Comparison of ENCODE assay signal across 1 fruit fly cellular context in genomic region chr3L:4698032-4698431, dm6.
TF ChIP-seq lines count a peak whose summit lies in the region.

No protein-coding gene starts in this region.

TF ChIP-seq in whole organism, embryonic, 481 proteins besides CTCF, POLR2A, EP300 and RAD21 (continued from another document and continues in another):
- TF ChIP-seq CG6254 (GFP tag; optimal IDR thresholded peaks at IDR 0.05; lab: Kevin White, UChicago), result peak; percentile 70
- peak; percentile 76 for TF ChIP-seq CG2712 (tag; optimal IDR thresholded peaks at IDR 0.05; lab: Kevin White, UChicago)
- TF ChIP-seq p53 (GFP tag; optimal IDR thresholded peaks at IDR 0.05; lab: Kevin White, UChicago), result no peak
- peak; percentile 87 for TF ChIP-seq sob (GFP tag; IDR thresholded peaks at IDR 0.05; lab: Robert Waterston, UW)
- no peak for TF ChIP-seq pzg (GFP tag; optimal IDR thresholded peaks at IDR 0.05; lab: Kevin White, UChicago)
- TF ChIP-seq CG17359 (tag; optimal IDR thresholded peaks at IDR 0.05; lab: Kevin White, UChicago), result peak; percentile 86
- no peak for TF ChIP-seq vnd (GFP tag; IDR thresholded peaks at IDR 0.05; lab: Robert Waterston, UW; ENCODE audit: partially characterized antibody)
- no peak for TF ChIP-seq TFAM (GFP tag; optimal IDR thresholded peaks at IDR 0.05; lab: Kevin White, UChicago)
- peak; percentile 59 for TF ChIP-seq Vsx1 (GFP tag; optimal IDR thresholded peaks at IDR 0.05; lab: Kevin White, UChicago)
- no peak for TF ChIP-seq prd (optimal IDR thresholded peaks at IDR 0.05; lab: Kevin White, UChicago)
- peak; percentile 88 for TF ChIP-seq prd (GFP tag; IDR thresholded peaks at IDR 0.05; lab: Robert Waterston, UW)
- peak; percentile 25 for TF ChIP-seq zf30C (GFP tag; optimal IDR thresholded peaks at IDR 0.05; lab: Kevin White, UChicago)
- peak; percentile 74 for TF ChIP-seq CG11696 (GFP tag; IDR thresholded peaks at IDR 0.05; lab: Robert Waterston, UW)
- TF ChIP-seq ranshi (GFP tag; IDR thresholded peaks at IDR 0.05; lab: Robert Waterston, UW), result peak; percentile 88
- no peak for TF ChIP-seq HLHmδ (GFP tag; optimal IDR thresholded peaks at IDR 0.05; lab: Kevin White, UChicago)
- TF ChIP-seq MTF-1 (GFP tag; optimal IDR thresholded peaks at IDR 0.05; lab: Kevin White, UChicago; ENCODE audit: borderline replicate concordance), result peak; percentile 72
- peak; percentile 4 for TF ChIP-seq schlank (tag; optimal IDR thresholded peaks at IDR 0.05; lab: Kevin White, UChicago)
- peak; percentile 82 for TF ChIP-seq CG17385 (GFP tag; optimal IDR thresholded peaks at IDR 0.05; lab: Kevin White, UChicago)
- TF ChIP-seq CG1233 (GFP tag; optimal IDR thresholded peaks at IDR 0.05; lab: Kevin White, UChicago), result peak; percentile 67
- peak; percentile 50 for TF ChIP-seq CG2875 (GFP tag; optimal IDR thresholded peaks at IDR 0.05; lab: Kevin White, UChicago)
- no peak for TF ChIP-seq fru (optimal IDR thresholded peaks at IDR 0.05; lab: Kevin White, UChicago)
- no peak for TF ChIP-seq GATAe (GFP tag; conservative IDR thresholded peaks at IDR 0.05; lab: Robert Waterston, UW)
- TF ChIP-seq knrl (GFP tag; IDR thresholded peaks at IDR 0.05; lab: Robert Waterston, UW; ENCODE audit: partially characterized antibody), result no peak
- peak; percentile 10 for TF ChIP-seq CG17186 (GFP tag; optimal IDR thresholded peaks at IDR 0.05; lab: Kevin White, UChicago)
- TF ChIP-seq mam (GFP tag; optimal IDR thresholded peaks at IDR 0.05; lab: Kevin White, UChicago), result peak; percentile 61
- peak; percentile 48 for TF ChIP-seq slou (GFP tag; optimal IDR thresholded peaks at IDR 0.05; lab: Kevin White, UChicago)
- TF ChIP-seq CG13894 (tag; optimal IDR thresholded peaks at IDR 0.05; lab: Kevin White, UChicago), result peak; percentile 52
- peak; percentile 87 for TF ChIP-seq NfI (GFP tag; optimal IDR thresholded peaks at IDR 0.05; lab: Kevin White, UChicago)
- peak; percentile 62 for TF ChIP-seq org-1 (GFP tag; optimal IDR thresholded peaks at IDR 0.05; lab: Kevin White, UChicago)
- peak; percentile 83 to 85 for TF ChIP-seq Pdp1 (GFP tag; optimal IDR thresholded peaks at IDR 0.05; lab: Kevin White, UChicago)
- peak; percentile 72 for TF ChIP-seq D19A (tag; optimal IDR thresholded peaks at IDR 0.05; lab: Kevin White, UChicago)
- peak; percentile 47 for TF ChIP-seq CG4282 (GFP tag; optimal IDR thresholded peaks at IDR 0.05; lab: Kevin White, UChicago)
- TF ChIP-seq ind (GFP tag; optimal IDR thresholded peaks at IDR 0.05; lab: Kevin White, UChicago), result peak; percentile 88
- TF ChIP-seq gro (GFP tag; optimal IDR thresholded peaks at IDR 0.05; lab: Kevin White, UChicago), result peak; percentile 86
- TF ChIP-seq Atf6 (GFP tag; IDR thresholded peaks at IDR 0.05; lab: Robert Waterston, UW), result peak; percentile 87
- TF ChIP-seq grn (GFP tag; optimal IDR thresholded peaks at IDR 0.05; lab: Kevin White, UChicago), result no peak
- TF ChIP-seq PHDP (tag; optimal IDR thresholded peaks at IDR 0.05; lab: Kevin White, UChicago), result peak; percentile 83
- TF ChIP-seq CG15073 (GFP tag; optimal IDR thresholded peaks at IDR 0.05; lab: Kevin White, UChicago), result no peak
- TF ChIP-seq inv (GFP tag; IDR thresholded peaks at IDR 0.05; lab: Robert Waterston, UW; ENCODE audit: partially characterized antibody), result no peak
- 0 out of 2 replicates have a peak, but pooled peaks have one; percentile 38 for TF ChIP-seq CG4404 (GFP tag; IDR thresholded peaks at IDR 0.05; lab: Robert Waterston, UW)
- peak; percentile 53 for TF ChIP-seq NK7.1 (GFP tag; optimal IDR thresholded peaks at IDR 0.05; lab: Kevin White, UChicago)
- no peak for TF ChIP-seq CG7745 (tag; optimal IDR thresholded peaks at IDR 0.05; lab: Kevin White, UChicago)
- TF ChIP-seq otp (GFP tag; IDR thresholded peaks at IDR 0.05; lab: Robert Waterston, UW), result peak; percentile 86
- TF ChIP-seq Fer1 (GFP tag; optimal IDR thresholded peaks at IDR 0.05; lab: Kevin White, UChicago), result peak; percentile 82
- TF ChIP-seq ash1 (GFP tag; optimal IDR thresholded peaks at IDR 0.05; lab: Kevin White, UChicago), result no peak
- TF ChIP-seq nom (GFP tag; optimal IDR thresholded peaks at IDR 0.05; lab: Kevin White, UChicago), result peak; percentile 46
- TF ChIP-seq HmgZ (tag; optimal IDR thresholded peaks at IDR 0.05; lab: Kevin White, UChicago), result peak; percentile 76
- TF ChIP-seq CG6854 (GFP tag; optimal IDR thresholded peaks at IDR 0.05; lab: Kevin White, UChicago), result peak; percentile 65
- peak; percentile 82 for TF ChIP-seq CHES-1-like (GFP tag; optimal IDR thresholded peaks at IDR 0.05; lab: Kevin White, UChicago)
- TF ChIP-seq pan (optimal IDR thresholded peaks at IDR 0.05; lab: Kevin White, UChicago), result no peak
- peak in 1 of 2 experiments; percentile 87 for TF ChIP-seq pan (GFP tag; optimal IDR thresholded peaks at IDR 0.05 in 1 of 2, IDR thresholded peaks at IDR 0.05 in 1 of 2)
- TF ChIP-seq CG13424 (tag; optimal IDR thresholded peaks at IDR 0.05; lab: Kevin White, UChicago), result peak; percentile 88
- peak; percentile 33 for TF ChIP-seq Lhr (GFP tag; optimal IDR thresholded peaks at IDR 0.05; lab: Kevin White, UChicago)
- no peak for TF ChIP-seq Doc2 (GFP tag; IDR thresholded peaks at IDR 0.05; lab: Robert Waterston, UW)
- peak; percentile 74 for TF ChIP-seq CG4854 (GFP tag; optimal IDR thresholded peaks at IDR 0.05; lab: Kevin White, UChicago)
- TF ChIP-seq Ptx1 (GFP tag; IDR thresholded peaks at IDR 0.05; lab: Robert Waterston, UW), result peak; percentile 84
- peak; percentile 59 for TF ChIP-seq pb (GFP tag; optimal IDR thresholded peaks at IDR 0.05; lab: Kevin White, UChicago)
- TF ChIP-seq ham (GFP tag; IDR thresholded peaks at IDR 0.05; lab: Robert Waterston, UW), result no peak
- peak; percentile 70 for TF ChIP-seq CG17802 (tag; optimal IDR thresholded peaks at IDR 0.05; lab: Kevin White, UChicago)
- TF ChIP-seq trem (tag; optimal IDR thresholded peaks at IDR 0.05; lab: Kevin White, UChicago), result peak; percentile 52
- TF ChIP-seq CG10431 (GFP tag; optimal IDR thresholded peaks at IDR 0.05; lab: Kevin White, UChicago), result peak; percentile 49
- peak; percentile 81 for TF ChIP-seq Awh (GFP tag; IDR thresholded peaks at IDR 0.05; lab: Robert Waterston, UW)
- TF ChIP-seq seq (GFP tag; IDR thresholded peaks at IDR 0.05; lab: Robert Waterston, UW), result peak; percentile 89
- no peak for TF ChIP-seq gfzf (GFP tag; optimal IDR thresholded peaks at IDR 0.05; lab: Kevin White, UChicago)
- peak; percentile 71 for TF ChIP-seq pum (GFP tag; optimal IDR thresholded peaks at IDR 0.05; lab: Kevin White, UChicago)
- peak; percentile 85 for TF ChIP-seq lmd (GFP tag; IDR thresholded peaks at IDR 0.05; lab: Robert Waterston, UW)
- peak; percentile 56 for TF ChIP-seq ssp (GFP tag; IDR thresholded peaks at IDR 0.05; lab: Robert Waterston, UW)
- TF ChIP-seq Sry-δ (GFP tag; optimal IDR thresholded peaks at IDR 0.05; lab: Kevin White, UChicago), result peak; percentile 49
- peak; percentile 50 for TF ChIP-seq salm (tag; optimal IDR thresholded peaks at IDR 0.05; lab: Kevin White, UChicago)
- peak; percentile 80 for TF ChIP-seq CG1647 (GFP tag; optimal IDR thresholded peaks at IDR 0.05; lab: Kevin White, UChicago)
- TF ChIP-seq az2 (GFP tag; optimal IDR thresholded peaks at IDR 0.05; lab: Kevin White, UChicago), result peak; percentile 86
- peak; percentile 80 for TF ChIP-seq CG16863 (GFP tag; optimal IDR thresholded peaks at IDR 0.05; lab: Kevin White, UChicago)
- TF ChIP-seq Lpt (GFP tag; optimal IDR thresholded peaks at IDR 0.05; lab: Kevin White, UChicago), result no peak
- peak; percentile 85 for TF ChIP-seq grau (tag; optimal IDR thresholded peaks at IDR 0.05; lab: Kevin White, UChicago)
- TF ChIP-seq CG11247 (GFP tag; IDR thresholded peaks at IDR 0.05; lab: Robert Waterston, UW), result peak; percentile 73
- TF ChIP-seq fd64A (GFP tag; optimal IDR thresholded peaks at IDR 0.05; lab: Kevin White, UChicago), result peak; percentile 71
- no peak for TF ChIP-seq Poxn (GFP tag; IDR thresholded peaks at IDR 0.05; lab: Robert Waterston, UW)
- peak; percentile 65; the same call in 1 of the 2 replicates for TF ChIP-seq CG10959 (GFP tag; IDR thresholded peaks at IDR 0.05; lab: Robert Waterston, UW)
- TF ChIP-seq Hey (tag; optimal IDR thresholded peaks at IDR 0.05; lab: Kevin White, UChicago), result peak; percentile 50
- peak; percentile 78; the same call in 2 of the 3 replicates for TF ChIP-seq gce (GFP tag; IDR thresholded peaks at IDR 0.05; lab: Robert Waterston, UW)
- peak; percentile 53 for TF ChIP-seq zen (tag; optimal IDR thresholded peaks at IDR 0.05; lab: Kevin White, UChicago)
- peak; percentile 52 for TF ChIP-seq abd-A (tag; optimal IDR thresholded peaks at IDR 0.05; lab: Kevin White, UChicago)
- peak; percentile 88 for TF ChIP-seq gem (tag; optimal IDR thresholded peaks at IDR 0.05; lab: Kevin White, UChicago)
- TF ChIP-seq CG8290 (GFP tag; optimal IDR thresholded peaks at IDR 0.05; lab: Kevin White, UChicago), result peak; percentile 30
- peak in 1 of 2 experiments; percentile 94 for TF ChIP-seq CG8290 (tag; optimal IDR thresholded peaks at IDR 0.05; lab: Kevin White, UChicago)
- TF ChIP-seq CG3995 (GFP tag; optimal IDR thresholded peaks at IDR 0.05; lab: Kevin White, UChicago), result peak; percentile 47
- peak; percentile 84 for TF ChIP-seq CG17328 (GFP tag; IDR thresholded peaks at IDR 0.05; lab: Robert Waterston, UW)
- peak; percentile 60 for TF ChIP-seq gcm2 (GFP tag; optimal IDR thresholded peaks at IDR 0.05; lab: Kevin White, UChicago)
- TF ChIP-seq en (GFP tag; optimal IDR thresholded peaks at IDR 0.05; lab: Kevin White, UChicago), result peak; percentile 67
- peak; percentile 82 for TF ChIP-seq CG31224 (GFP tag; IDR thresholded peaks at IDR 0.05; lab: Robert Waterston, UW)
- peak; percentile 73; the same call in 2 of the 3 replicates for TF ChIP-seq CG2889 (GFP tag; IDR thresholded peaks at IDR 0.05; lab: Robert Waterston, UW)
- peak; percentile 90 for TF ChIP-seq CG12071 (GFP tag; optimal IDR thresholded peaks at IDR 0.05; lab: Kevin White, UChicago)
- 0 out of 2 replicates have a peak, but pooled peaks have one; percentile 20 for TF ChIP-seq rib (GFP tag; IDR thresholded peaks at IDR 0.05; lab: Robert Waterston, UW)
- TF ChIP-seq sima (GFP tag; optimal IDR thresholded peaks at IDR 0.05; lab: Kevin White, UChicago), result no peak
- peak; percentile 66 for TF ChIP-seq shn (GFP tag; optimal IDR thresholded peaks at IDR 0.05; lab: Kevin White, UChicago)
- peak; percentile 80 to 88 for TF ChIP-seq dpn (GFP tag; optimal IDR thresholded peaks at IDR 0.05; lab: Kevin White, UChicago)
- peak; percentile 76 for TF ChIP-seq al (GFP tag; IDR thresholded peaks at IDR 0.05; lab: Robert Waterston, UW)
- peak; percentile 68 for TF ChIP-seq disco-r (GFP tag; optimal IDR thresholded peaks at IDR 0.05; lab: Kevin White, UChicago)
- TF ChIP-seq CG14050 (GFP tag; IDR thresholded peaks at IDR 0.05; lab: Robert Waterston, UW), result peak; percentile 81
- peak; percentile 82 for TF ChIP-seq CG1024 (GFP tag; IDR thresholded peaks at IDR 0.05; lab: Robert Waterston, UW)
- peak; percentile 84 for TF ChIP-seq oc (tag; optimal IDR thresholded peaks at IDR 0.05; lab: Kevin White, UChicago)
- no peak for TF ChIP-seq lov (optimal IDR thresholded peaks at IDR 0.05; lab: Kevin White, UChicago)
- peak; percentile 80 for TF ChIP-seq lov (GFP tag; IDR thresholded peaks at IDR 0.05; lab: Robert Waterston, UW)
- TF ChIP-seq CG18619 (GFP tag; optimal IDR thresholded peaks at IDR 0.05; lab: Kevin White, UChicago), result peak; percentile 78
- peak; percentile 65 for TF ChIP-seq eyg (GFP tag; optimal IDR thresholded peaks at IDR 0.05; lab: Kevin White, UChicago)
- peak; percentile 76 for TF ChIP-seq B-H1 (GFP tag; IDR thresholded peaks at IDR 0.05; lab: Robert Waterston, UW)
- TF ChIP-seq NFAT (GFP tag; IDR thresholded peaks at IDR 0.05; lab: Robert Waterston, UW), result peak; percentile 88
- peak; percentile 8 to 89 for TF ChIP-seq bsh (GFP tag; optimal IDR thresholded peaks at IDR 0.05; lab: Kevin White, UChicago)
- TF ChIP-seq dimm (GFP tag; IDR thresholded peaks at IDR 0.05; lab: Robert Waterston, UW), result peak; percentile 49; the same call in 1 of the 2 replicates
- TF ChIP-seq CG12299 (tag; optimal IDR thresholded peaks at IDR 0.05; lab: Kevin White, UChicago), result peak; percentile 66
- peak; percentile 87 for TF ChIP-seq nmo (GFP tag; optimal IDR thresholded peaks at IDR 0.05; lab: Kevin White, UChicago)
- peak; percentile 84 for TF ChIP-seq CG9609 (GFP tag; optimal IDR thresholded peaks at IDR 0.05; lab: Kevin White, UChicago)
- peak; percentile 81 for TF ChIP-seq Rx (GFP tag; IDR thresholded peaks at IDR 0.05; lab: Robert Waterston, UW)
- peak; percentile 89 for TF ChIP-seq Xbp1 (GFP tag; optimal IDR thresholded peaks at IDR 0.05; lab: Kevin White, UChicago)
- TF ChIP-seq gcm (GFP tag; optimal IDR thresholded peaks at IDR 0.05; lab: Kevin White, UChicago), result peak; percentile 58
- TF ChIP-seq CG14710 (tag; optimal IDR thresholded peaks at IDR 0.05; lab: Kevin White, UChicago), result peak; percentile 69
- TF ChIP-seq CG15011 (GFP tag; optimal IDR thresholded peaks at IDR 0.05; lab: Kevin White, UChicago), result peak; percentile 65
- peak; percentile 11 for TF ChIP-seq CG14965 (GFP tag; optimal IDR thresholded peaks at IDR 0.05; lab: Kevin White, UChicago; ENCODE audit: borderline replicate concordance)
- no peak for TF ChIP-seq Stat92E (GFP tag; optimal IDR thresholded peaks at IDR 0.05; lab: Kevin White, UChicago)
- peak; percentile 65 for TF ChIP-seq Mes4 (GFP tag; optimal IDR thresholded peaks at IDR 0.05; lab: Kevin White, UChicago)
- TF ChIP-seq fd96Cb (tag; optimal IDR thresholded peaks at IDR 0.05; lab: Kevin White, UChicago), result peak; percentile 81
- peak; percentile 69 for TF ChIP-seq CG14667 (GFP tag; IDR thresholded peaks at IDR 0.05; lab: Robert Waterston, UW)
- peak in 1 of 2 experiments; percentile 19 for TF ChIP-seq crp (GFP tag; optimal IDR thresholded peaks at IDR 0.05; lab: Kevin White, UChicago)
- peak; percentile 85 for TF ChIP-seq phol (tag; optimal IDR thresholded peaks at IDR 0.05; lab: Kevin White, UChicago)
- TF ChIP-seq bigmax (GFP tag; optimal IDR thresholded peaks at IDR 0.05; lab: Kevin White, UChicago), result no peak
- TF ChIP-seq Usf (GFP tag; optimal IDR thresholded peaks at IDR 0.05; lab: Kevin White, UChicago), result peak; percentile 61
- peak; percentile 4 for TF ChIP-seq exex (tag; optimal IDR thresholded peaks at IDR 0.05; lab: Kevin White, UChicago)
- TF ChIP-seq CG13775 (GFP tag; optimal IDR thresholded peaks at IDR 0.05; lab: Kevin White, UChicago), result peak; percentile 63
- TF ChIP-seq CG10979 (tag; optimal IDR thresholded peaks at IDR 0.05; lab: Kevin White, UChicago), result peak; percentile 78
- peak; percentile 80 for TF ChIP-seq CG2678 (tag; optimal IDR thresholded peaks at IDR 0.05; lab: Kevin White, UChicago)
- peak; percentile 86 for TF ChIP-seq Hsf (GFP tag; optimal IDR thresholded peaks at IDR 0.05; lab: Kevin White, UChicago)
- TF ChIP-seq dm (GFP tag; optimal IDR thresholded peaks at IDR 0.05; lab: Kevin White, UChicago), result peak; percentile 64
